Fruit fly (Drosophila melanogaster): ENCODE results near the gene Prp6.

Gene Prp6

DNA sequence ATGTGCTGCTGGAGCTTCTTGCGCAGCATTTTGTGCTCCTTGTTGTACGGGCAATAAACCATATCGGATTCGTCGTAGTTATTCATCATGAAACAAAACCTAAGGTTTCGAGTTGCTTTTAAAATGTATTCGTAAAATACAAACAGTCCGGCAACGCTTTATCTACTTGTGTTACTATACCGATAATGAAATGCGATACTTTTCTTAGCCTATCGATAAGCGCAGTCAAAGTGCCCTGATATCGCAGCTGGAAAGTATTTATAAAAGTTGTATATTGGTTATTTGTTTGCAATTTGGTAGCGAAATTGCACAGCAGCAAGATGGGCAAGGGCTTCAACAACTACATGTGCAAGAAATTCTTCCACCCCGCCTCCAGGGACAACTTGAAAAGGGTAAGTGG lies 3.8 kb upstream of the Prp6 start, which contains the start of the genes arx and CG6843 (continued):
- peak; percentile 87 for TF ChIP-seq stwl (tag; optimal IDR thresholded peaks at IDR 0.05)
- peak; percentile 3 for TF ChIP-seq grau (tag; optimal IDR thresholded peaks at IDR 0.05)
- no peak for TF ChIP-seq Fer3 (tag; optimal IDR thresholded peaks at IDR 0.05)
- no peak for TF ChIP-seq ranshi (GFP tag; IDR thresholded peaks at IDR 0.05)
- no peak for TF ChIP-seq Ada2b (GFP tag; IDR thresholded peaks at IDR 0.05)
- TF ChIP-seq CG3838 (GFP tag; optimal IDR thresholded peaks at IDR 0.05) = no peak
- TF ChIP-seq CG33213 (GFP tag; optimal IDR thresholded peaks at IDR 0.05) = no peak
- TF ChIP-seq slou (GFP tag; optimal IDR thresholded peaks at IDR 0.05) = no peak
- no peak for TF ChIP-seq Ssrp (tag; optimal IDR thresholded peaks at IDR 0.05)
- TF ChIP-seq Hey (tag; optimal IDR thresholded peaks at IDR 0.05) = no peak
- no peak for TF ChIP-seq NK7.1 (GFP tag; optimal IDR thresholded peaks at IDR 0.05)
- no peak for TF ChIP-seq NC2α (GFP tag; optimal IDR thresholded peaks at IDR 0.05)
- no peak for TF ChIP-seq pfk (GFP tag; optimal IDR thresholded peaks at IDR 0.05)
- no peak for TF ChIP-seq CG4820 (GFP tag; optimal IDR thresholded peaks at IDR 0.05)
- no peak for TF ChIP-seq ash1 (GFP tag; optimal IDR thresholded peaks at IDR 0.05)
- TF ChIP-seq CG12769 (tag; optimal IDR thresholded peaks at IDR 0.05) = no peak
- TF ChIP-seq Mad (GFP tag; optimal IDR thresholded peaks at IDR 0.05) = no peak
- TF ChIP-seq Antp (GFP tag; optimal IDR thresholded peaks at IDR 0.05) = no peak

dm6 chr3L:18911082-18911481 lies 5.9 kb downstream of the Prp6 start, which contains the start of gene Ir75d:
Gene Ir75d, minus strand, starts transcription at chr3L:18911182.
- TF ChIP-seq sqz (GFP tag; optimal IDR thresholded peaks at IDR 0.05) (no peak), CG6791 (GFP tag; IDR thresholded peaks at IDR 0.05; ENCODE audit: partially characterized antibody) (0 out of 3 replicates have a peak, but pooled peaks have one; percentile 18)

DNA sequence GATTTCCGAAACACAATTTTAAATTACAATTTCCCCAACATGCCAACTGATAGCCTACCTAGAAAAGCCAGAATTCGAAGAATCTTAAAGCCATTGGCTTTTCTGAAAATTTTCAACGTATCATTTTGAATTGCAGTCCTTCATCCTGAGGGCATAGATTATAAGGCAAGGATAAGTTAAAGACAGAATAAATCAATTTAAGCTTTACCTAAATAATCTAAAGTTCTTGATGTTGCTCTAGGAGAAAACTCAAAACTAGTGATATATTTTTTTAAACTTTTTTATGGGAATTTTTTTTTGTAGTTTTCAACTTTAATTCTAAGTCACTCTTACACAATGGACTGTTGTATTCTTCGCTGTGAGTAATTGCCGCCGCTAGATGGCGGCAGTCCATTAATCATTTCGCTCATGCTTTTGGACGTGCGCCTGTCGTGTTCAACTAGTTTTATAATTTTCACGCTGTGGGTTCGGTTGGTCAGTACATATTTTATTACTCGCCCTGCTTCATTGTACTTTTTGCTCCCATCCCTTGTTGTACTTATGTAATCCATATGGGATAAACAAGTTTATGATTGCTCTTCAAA lies 9.0 kb downstream of the Prp6 start, which contains the start of gene COX6AL2:
Gene COX6AL2, minus strand, starts transcription at position 51 of the 584 bp plus-strand sequence.
- TF ChIP-seq schlank (tag; optimal IDR thresholded peaks at IDR 0.05) (no peak), CG5953 (GFP tag; IDR thresholded peaks at IDR 0.05) (no peak), lmd (GFP tag; IDR thresholded peaks at IDR 0.05) (0 out of 2 replicates have a peak, but pooled peaks have one; percentile 5), CG2120 (GFP tag; optimal IDR thresholded peaks at IDR 0.05) (no peak), CG17361 (GFP tag; IDR thresholded peaks at IDR 0.05) (no peak), lola (GFP tag; optimal IDR thresholded peaks at IDR 0.05) (no peak), Kr (GFP tag; optimal IDR thresholded peaks at IDR 0.05) (no peak), ranshi (GFP tag; IDR thresholded peaks at IDR 0.05) (0 out of 2 replicates have a peak, but pooled peaks have one; percentile 6), CG13123 (GFP tag; optimal IDR thresholded peaks at IDR 0.05) (no peak), CG15269 (tag; optimal IDR thresholded peaks at IDR 0.05) (no peak), tup (GFP tag; optimal IDR thresholded peaks at IDR 0.05) (no peak), CG16813 (GFP tag; IDR thresholded peaks at IDR 0.05; ENCODE audit: partially characterized antibody) (no peak), sna (GFP tag; IDR thresholded peaks at IDR 0.05; ENCODE audit: partially characterized antibody) (no peak), jumu (GFP tag; optimal IDR thresholded peaks at IDR 0.05) (no peak), Atf-2 (GFP tag; optimal IDR thresholded peaks at IDR 0.05) (no peak), CG7963 (GFP tag; IDR thresholded peaks at IDR 0.05; ENCODE audit: partially characterized antibody) (no peak), Fer2 (tag; optimal IDR thresholded peaks at IDR 0.05) (no peak), CTCF (GFP tag; optimal IDR thresholded peaks at IDR 0.05) (peak; percentile 83), amos (GFP tag; IDR thresholded peaks at IDR 0.05; ENCODE audit: partially characterized antibody) (no peak), corto (GFP tag; optimal IDR thresholded peaks at IDR 0.05) (no peak), mld (GFP tag; IDR thresholded peaks at IDR 0.05; ENCODE audit: partially characterized antibody) (no peak)

Measured in whole organism, embryonic.